Worm (Caenorhabditis elegans) whole organism, young adult: ENCODE results near the gene orai-1.

Experiments
- B0336.3 ChIP-seq: fragments of 200-800 bp; sonication (Bioruptor generic); IDR thresholded peaks from 2 replicates; pipeline ENCODE4 v1.3.6; 2022; ENCODE audit warnings: missing genetic modification characterization, missing compliant biosample characterization
- F22D6.2 ChIP-seq: sonication (generic microtip); optimal IDR thresholded peaks from 2 replicates; lab custom pipeline; 2016; ENCODE audit warnings: mild to moderate bottlenecking, missing genetic modification characterization, missing compliant biosample characterization
- F23B12.7 ChIP-seq: sonication (generic microtip); optimal IDR thresholded peaks from 2 replicates; lab custom pipeline; 2017; ENCODE audit warnings: missing genetic modification characterization, mild to moderate bottlenecking, missing compliant biosample characterization, antibody characterized with exemption, moderate library complexity; ENCODE audit not compliant: insufficient read depth
- F33H1.4 ChIP-seq: fragments of 200-800 bp; sonication (Bioruptor generic); IDR thresholded peaks from 2 replicates; pipeline ENCODE4 v1.3.6; 2022; ENCODE audit warnings: missing genetic modification reagents, missing genetic modification characterization, missing compliant biosample characterization
- F39B2.1 ChIP-seq: fragments of 200-800 bp; sonication (Bioruptor generic); IDR thresholded peaks from 2 replicates; pipeline ENCODE4 v1.3.6; 2022; ENCODE audit warnings: missing genetic modification reagents, missing genetic modification characterization, missing compliant biosample characterization
- F57A8.1 ChIP-seq: fragments of 200-800 bp; sonication (Bioruptor generic); optimal IDR thresholded peaks from 2 replicates; lab custom pipeline; 2018; ENCODE audit warnings: mild to moderate bottlenecking, missing genetic modification characterization, moderate library complexity, missing compliant biosample characterization
- Y53G8AR.9 ChIP-seq: fragments of 200-800 bp; sonication (Bioruptor generic); conservative IDR thresholded peaks from 2 replicates; pipeline ENCODE4 v1.3.6; 2022; ENCODE audit warnings: missing genetic modification reagents, missing genetic modification characterization, missing compliant biosample characterization
- Y95B8A.8 ChIP-seq: fragments of 200-800 bp; sonication (Bioruptor generic); IDR thresholded peaks from 2 replicates; pipeline ENCODE4 v1.3.6; 2022; ENCODE audit warnings: missing genetic modification reagents, missing genetic modification characterization, missing compliant biosample characterization
- ZK185.1 ChIP-seq: sonication (generic microtip); optimal IDR thresholded peaks from 2 replicates; lab custom pipeline; 2016; ENCODE audit warnings: mild to moderate bottlenecking, missing genetic modification characterization, missing compliant biosample characterization; ENCODE audit not compliant: poor library complexity, severe bottlenecking
- atf-7 ChIP-seq: sonication (generic microtip); optimal IDR thresholded peaks from 2 replicates; lab custom pipeline; 2017; ENCODE audit warnings: mild to moderate bottlenecking, missing genetic modification characterization, missing compliant biosample characterization
- athp-1 ChIP-seq: sonication (generic microtip); optimal IDR thresholded peaks from 2 replicates; lab custom pipeline; 2017; ENCODE audit warnings: mild to moderate bottlenecking, missing genetic modification characterization, missing compliant biosample characterization
- attf-3 ChIP-seq: fragments of 200-800 bp; sonication (Bioruptor generic); conservative IDR thresholded peaks from 2 replicates; pipeline ENCODE4 v1.3.6; 2022; ENCODE audit warnings: missing genetic modification reagents, missing genetic modification characterization, missing compliant biosample characterization
- bed-1 ChIP-seq: fragments of 200-800 bp; sonication (Bioruptor generic); IDR thresholded peaks from 2 replicates; pipeline ENCODE4 v1.3.6; 2022; ENCODE audit warnings: missing genetic modification reagents, missing genetic modification characterization, missing compliant biosample characterization
- ccch-3 ChIP-seq: fragments of 200-800 bp; sonication (Bioruptor generic); optimal IDR thresholded peaks from 2 replicates; lab custom pipeline; 2018; ENCODE audit warnings: mild to moderate bottlenecking, missing genetic modification characterization, missing compliant biosample characterization
- ceh-100 ChIP-seq: fragments of 200-800 bp; sonication (Bioruptor generic); IDR thresholded peaks from 2 replicates; pipeline ENCODE4 v1.3.6; 2022; ENCODE audit warnings: missing genetic modification reagents, missing genetic modification characterization, missing compliant biosample characterization
- ceh-40 ChIP-seq: fragments of 200-800 bp; sonication (Bioruptor generic); IDR thresholded peaks from 2 replicates; pipeline ENCODE4 v1.3.6; 2022; ENCODE audit warnings: missing genetic modification characterization, missing compliant biosample characterization
- ceh-58 ChIP-seq: fragments of 200-800 bp; sonication (Bioruptor generic); IDR thresholded peaks from 2 replicates; pipeline ENCODE4 v1.3.6; 2022; ENCODE audit warnings: missing genetic modification characterization, missing compliant biosample characterization
- ceh-79 ChIP-seq: sonication (generic microtip); optimal IDR thresholded peaks from 2 replicates; lab custom pipeline; 2017; ENCODE audit warnings: mild to moderate bottlenecking, missing genetic modification characterization, missing compliant biosample characterization
- ceh-91 ChIP-seq: fragments of 200-800 bp; sonication (Bioruptor generic); IDR thresholded peaks from 2 replicates; pipeline ENCODE4 v1.3.6; 2022; ENCODE audit warnings: missing genetic modification reagents, missing genetic modification characterization, missing compliant biosample characterization
- die-1 ChIP-seq: sonication (generic microtip); optimal IDR thresholded peaks from 2 replicates; lab custom pipeline; 2016; ENCODE audit warnings: missing genotype, mild to moderate bottlenecking, missing genetic modification characterization, missing compliant biosample characterization
- dox-1 ChIP-seq: fragments of 200-800 bp; sonication (Bioruptor generic); IDR thresholded peaks from 2 replicates; pipeline ENCODE4 v1.3.6; 2022; ENCODE audit warnings: missing genetic modification reagents, missing genetic modification characterization, missing compliant biosample characterization
- dpff-1 ChIP-seq: sonication (generic microtip); optimal IDR thresholded peaks from 2 replicates; lab custom pipeline; 2017; ENCODE audit warnings: mild to moderate bottlenecking, missing genetic modification characterization, missing compliant biosample characterization
- hlh-12 ChIP-seq: sonication (generic microtip); optimal IDR thresholded peaks from 2 replicates; lab custom pipeline; 2016; ENCODE audit warnings: missing genetic modification characterization, missing compliant biosample characterization
- lag-1 ChIP-seq: fragments of 200-800 bp; sonication (Bioruptor generic); IDR thresholded peaks from 2 replicates; pipeline ENCODE4 v1.3.6; 2022; ENCODE audit warnings: missing genetic modification reagents, missing genetic modification characterization, missing compliant biosample characterization
- let-526 ChIP-seq: fragments of 200-800 bp; sonication (Bioruptor generic); IDR thresholded peaks from 2 replicates; pipeline ENCODE4 v1.3.6; 2022; ENCODE audit warnings: missing genetic modification reagents, missing genetic modification characterization, missing compliant biosample characterization
- lsy-27 ChIP-seq: sonication (generic microtip); optimal IDR thresholded peaks from 2 replicates; lab custom pipeline; 2017; ENCODE audit warnings: missing genetic modification characterization, mild to moderate bottlenecking, missing compliant biosample characterization, antibody characterized with exemption, missing genotype, borderline replicate concordance; ENCODE audit not compliant: insufficient read depth
- madf-8 ChIP-seq: fragments of 200-800 bp; sonication (Bioruptor generic); conservative IDR thresholded peaks from 2 replicates; pipeline ENCODE4 v1.3.6; 2022; ENCODE audit warnings: missing genetic modification reagents, missing genetic modification characterization, missing compliant biosample characterization
- mel-28 ChIP-seq: sonication (generic microtip); optimal IDR thresholded peaks from 2 replicates; lab custom pipeline; 2016; ENCODE audit warnings: borderline replicate concordance, mild to moderate bottlenecking, missing genetic modification characterization, missing compliant biosample characterization
- nfyb-1 ChIP-seq: fragments of 200-800 bp; sonication (Bioruptor generic); IDR thresholded peaks from 2 replicates; pipeline ENCODE4 v1.3.6; 2022; ENCODE audit warnings: missing genetic modification reagents, missing genetic modification characterization, missing compliant biosample characterization
- nhr-80 ChIP-seq: sonication (generic microtip); optimal IDR thresholded peaks from 2 replicates; lab custom pipeline; 2016; ENCODE audit warnings: missing genetic modification characterization, missing compliant biosample characterization
- pbrm-1 ChIP-seq: fragments of 200-800 bp; sonication (Bioruptor generic); IDR thresholded peaks from 2 replicates; pipeline ENCODE4 v1.3.6; 2022; ENCODE audit warnings: missing genetic modification reagents, missing genetic modification characterization, missing compliant biosample characterization
- rcor-1 ChIP-seq: fragments of 200-800 bp; sonication (Bioruptor generic); IDR thresholded peaks from 2 replicates; pipeline ENCODE4 v1.3.6; 2022; ENCODE audit warnings: missing genetic modification reagents, missing genetic modification characterization, missing compliant biosample characterization
- repo-1 ChIP-seq: sonication (generic microtip); optimal IDR thresholded peaks from 2 replicates; lab custom pipeline; 2017; ENCODE audit warnings: mild to moderate bottlenecking, missing genetic modification characterization, missing compliant biosample characterization
- snpc-1.1 ChIP-seq: sonication (generic microtip); optimal IDR thresholded peaks from 2 replicates; lab custom pipeline; 2017; ENCODE audit warnings: missing genetic modification characterization, mild to moderate bottlenecking, missing compliant biosample characterization, antibody characterized with exemption, moderate library complexity, missing genotype, missing genetic modification reagents; ENCODE audit not compliant: insufficient read depth
- snpc-1.3 ChIP-seq: sonication (generic microtip); optimal IDR thresholded peaks from 2 replicates; lab custom pipeline; 2017; ENCODE audit warnings: missing genetic modification characterization, mild to moderate bottlenecking, missing compliant biosample characterization, antibody characterized with exemption, moderate library complexity, missing genotype, missing genetic modification reagents; ENCODE audit not compliant: insufficient read depth
- tbx-9 ChIP-seq: sonication (generic microtip); optimal IDR thresholded peaks from 2 replicates; lab custom pipeline; 2016; ENCODE audit warnings: borderline replicate concordance, missing genetic modification characterization, inconsistent platforms, missing compliant biosample characterization
- tlf-1 ChIP-seq: fragments of 200-800 bp; sonication (Bioruptor generic); optimal IDR thresholded peaks from 2 replicates; lab custom pipeline; 2018; ENCODE audit warnings: mild to moderate bottlenecking, missing genetic modification characterization, missing compliant biosample characterization
- zim-3 ChIP-seq: sonication (generic microtip); optimal IDR thresholded peaks from 2 replicates; lab custom pipeline; 2017; ENCODE audit warnings: mild to moderate bottlenecking, missing genetic modification characterization, moderate library complexity, missing compliant biosample characterization

The orai-1 gene

ce11 chrIII:654365-654764 is 7.8 kb downstream of the orai-1 start (continued):
- TF ChIP-seq athp-1 (tag; lab: Kevin White, UChicago) (no peak), ZK185.1 (tag; lab: Kevin White, UChicago) (no peak), dox-1 (GFP tag; lab: Robert Waterston, UW) (0 out of 2 replicates have a peak, but pooled peaks have one; percentile 21), snpc-1.1 (tag; lab: Kevin White, UChicago) (no peak), ceh-79 (tag; lab: Kevin White, UChicago) (no peak), nfyb-1 (GFP tag; lab: Robert Waterston, UW) (no peak), F57A8.1 (GFP tag; lab: Kevin White, UChicago) (no peak), madf-8 (GFP tag; lab: Robert Waterston, UW) (peak; percentile 53), snpc-1.3 (no peak), F23B12.7 (no peak), F33H1.4 (GFP tag; lab: Robert Waterston, UW) (0 out of 2 replicates have a peak, but pooled peaks have one; percentile 12), atf-7 (no peak), ceh-58 (GFP tag; lab: Robert Waterston, UW) (no peak), B0336.3 (no peak), ceh-91 (GFP tag; lab: Robert Waterston, UW) (0 out of 2 replicates have a peak, but pooled peaks have one; percentile 19), dpff-1 (no peak)

ce11 chrIII:656660-657059 is 10.1 kb downstream of the orai-1 start:
- TF ChIP-seq attf-3 (no peak), Y95B8A.8 (GFP tag; lab: Robert Waterston, UW) (no peak), nhr-80 (tag; lab: Kevin White, UChicago) (no peak), Y53G8AR.9 (GFP tag; lab: Robert Waterston, UW) (no peak), mel-28 (tag; lab: Kevin White, UChicago) (no peak), tbx-9 (no peak), die-1 (no peak), F22D6.2 (tag; lab: Kevin White, UChicago) (no peak), repo-1 (tag; lab: Kevin White, UChicago) (no peak), snpc-1.3 (no peak), tlf-1 (GFP tag; lab: Kevin White, UChicago) (no peak), ccch-3 (GFP tag; lab: Kevin White, UChicago) (no peak), hlh-12 (tag; lab: Kevin White, UChicago) (no peak), zim-3 (no peak), pbrm-1 (GFP tag; lab: Robert Waterston, UW) (no peak), lag-1 (GFP tag; lab: Robert Waterston, UW) (no peak), rcor-1 (GFP tag; lab: Robert Waterston, UW) (no peak), bed-1 (GFP tag; lab: Robert Waterston, UW) (no peak), ceh-40 (GFP tag; lab: Robert Waterston, UW) (no peak), ceh-100 (GFP tag; lab: Robert Waterston, UW) (no peak)

ce11 chrIII:657241-657640 is 10.7 kb downstream of the orai-1 start:
- TF ChIP-seq let-526 (GFP tag; lab: Robert Waterston, UW) (no peak), F39B2.1 (GFP tag; lab: Robert Waterston, UW) (no peak), lsy-27 (tag; lab: Kevin White, UChicago) (no peak), die-1 (no peak)
